Worm (Caenorhabditis elegans) whole organism, L4 larva: Measurements from ENCODE around the gene grsp-4.
A peak's percentile ranks its signal among the peaks of the same experiment; 100 is the strongest.

Experiments used
- F10B5.3 ChIP-seq: sonication (generic microtip); optimal IDR thresholded peaks from 2 replicates; lab custom pipeline; 2016; ENCODE audit warnings: mild to moderate bottlenecking, missing genetic modification characterization, missing compliant biosample characterization
- F26F4.8 ChIP-seq: fragments of 200-800 bp; sonication (Bioruptor generic); conservative IDR thresholded peaks from 2 replicates; pipeline ENCODE4 v1.3.6; 2022; ENCODE audit warnings: missing genetic modification characterization, missing compliant biosample characterization
- F49E8.2 ChIP-seq: sonication (generic microtip); optimal IDR thresholded peaks from 2 replicates; lab custom pipeline; 2016; ENCODE audit warnings: missing compliant biosample characterization, mild to moderate bottlenecking, missing genetic modification characterization, borderline replicate concordance
- ZK546.5 ChIP-seq, 2 experiments: sonication (generic microtip); optimal IDR thresholded peaks; 2 replicates each; lab custom pipeline; 2017; ENCODE audit warnings: missing biosample characterization in 2 of 2, missing genetic modification characterization in 2 of 2
- aly-2 ChIP-seq: sonication (generic microtip); optimal IDR thresholded peaks from 2 replicates; lab custom pipeline; 2018; ENCODE audit warnings: missing biosample characterization, missing genetic modification characterization
- ceh-28 ChIP-seq: fragments of 150-350 bp; optimal IDR thresholded peaks from 2 replicates; lab custom pipeline; 2014; ENCODE audit warnings: missing biosample characterization, missing genetic modification reagents, missing genetic modification characterization
- cey-2 ChIP-seq: sonication (generic microtip); optimal IDR thresholded peaks from 3 replicates; lab custom pipeline; 2017; ENCODE audit warnings: missing genetic modification characterization, mild to moderate bottlenecking, missing compliant biosample characterization, antibody characterized with exemption, borderline replicate concordance; ENCODE audit not compliant: insufficient read depth
- daf-12 ChIP-seq: fragments of 150-350 bp; optimal IDR thresholded peaks from 2 replicates; lab custom pipeline; 2014; ENCODE audit warnings: missing biosample characterization, missing genetic modification reagents, missing genetic modification characterization
- daf-16 ChIP-seq, 3 experiments: sonication (generic microtip); optimal IDR thresholded peaks; 2 replicates each; lab custom pipeline; 2016 to 2017; ENCODE audit warnings: missing genetic modification characterization in 3 of 3, missing genetic modification reagents in 3 of 3, mild to moderate bottlenecking in 2 of 3, missing compliant biosample characterization in 2 of 3, missing biosample characterization in 1 of 3, moderate library complexity in 1 of 3
- daf-19 ChIP-seq: fragments of 200-800 bp; sonication (Bioruptor generic); conservative IDR thresholded peaks from 2 replicates; pipeline ENCODE4 v1.3.6; 2022; ENCODE audit warnings: missing genetic modification characterization, missing compliant biosample characterization
- dmd-8 ChIP-seq: fragments of 200-800 bp; sonication (Bioruptor generic); IDR thresholded peaks from 2 replicates; pipeline ENCODE4 v1.3.6; 2022; ENCODE audit warnings: missing genetic modification characterization, missing compliant biosample characterization
- fos-1 ChIP-seq: fragments of 150-350 bp; optimal IDR thresholded peaks from 2 replicates; lab custom pipeline; 2014; ENCODE audit warnings: missing biosample characterization, missing genetic modification characterization
- hif-1 ChIP-seq, 2 experiments: sonication (generic microtip); optimal IDR thresholded peaks; 2 replicates each; lab custom pipeline; 2016 to 2017; ENCODE audit warnings: missing compliant biosample characterization in 2 of 2, missing genetic modification characterization in 2 of 2, missing genetic modification reagents in 2 of 2, missing genotype in 2 of 2, mild to moderate bottlenecking in 1 of 2
- hlh-11 ChIP-seq: fragments of 200-800 bp; sonication (Bioruptor generic); optimal IDR thresholded peaks from 2 replicates; lab custom pipeline; 2018; ENCODE audit warnings: mild to moderate bottlenecking, missing genetic modification characterization, missing compliant biosample characterization
- hmg-1.1 ChIP-seq: fragments of 200-800 bp; sonication (Bioruptor generic); IDR thresholded peaks from 2 replicates; pipeline ENCODE4 v1.3.6; 2022; ENCODE audit warnings: missing genetic modification reagents, missing genetic modification characterization, missing compliant biosample characterization
- lin-1 ChIP-seq: fragments of 200-800 bp; sonication (Bioruptor generic); IDR thresholded peaks from 2 replicates; pipeline ENCODE4 v1.3.6; 2022; ENCODE audit warnings: missing genetic modification reagents, missing genetic modification characterization, missing compliant biosample characterization
- lin-29 ChIP-seq: fragments of 200-800 bp; sonication (Bioruptor generic); IDR thresholded peaks from 2 replicates; pipeline ENCODE4 v1.3.6; 2022; ENCODE audit warnings: missing genetic modification reagents, missing genetic modification characterization, missing compliant biosample characterization
- lin-38 ChIP-seq: fragments of 200-800 bp; sonication (Bioruptor generic); IDR thresholded peaks from 2 replicates; pipeline ENCODE4 v1.3.6; 2022; ENCODE audit warnings: missing genetic modification reagents, missing genetic modification characterization, missing compliant biosample characterization
- lin-39 ChIP-seq: fragments of 150-350 bp; optimal IDR thresholded peaks from 2 replicates; lab custom pipeline; 2014; ENCODE audit warnings: missing biosample characterization, missing genetic modification reagents, missing genetic modification characterization
- lir-3 ChIP-seq: sonication (generic microtip); optimal IDR thresholded peaks from 2 replicates; lab custom pipeline; 2016; ENCODE audit warnings: mild to moderate bottlenecking, missing genetic modification characterization, missing compliant biosample characterization
- madf-5 ChIP-seq, 2 experiments: fragments of 200-800 bp; sonication (Bioruptor generic); IDR thresholded peaks; 2 replicates each; pipeline ENCODE4 v1.3.6; 2022; ENCODE audit warnings: missing compliant biosample characterization in 2 of 2, missing genetic modification characterization in 2 of 2
- mep-1 ChIP-seq: fragments of 150-350 bp; sonication (generic microtip); optimal IDR thresholded peaks from 3 replicates; lab custom pipeline; 2014; ENCODE audit warnings: missing biosample characterization, missing genetic modification characterization
- nhr-111 ChIP-seq: fragments of 200-800 bp; sonication (Bioruptor generic); optimal IDR thresholded peaks from 2 replicates; lab custom pipeline; 2018; ENCODE audit warnings: mild to moderate bottlenecking, missing genetic modification characterization, missing compliant biosample characterization
- nhr-6 ChIP-seq: fragments of 150-350 bp; optimal IDR thresholded peaks from 2 replicates; lab custom pipeline; 2014; ENCODE audit warnings: missing biosample characterization, missing genetic modification characterization
- nhr-77 ChIP-seq: fragments of 150-350 bp; optimal IDR thresholded peaks from 2 replicates; lab custom pipeline; 2014; ENCODE audit warnings: missing biosample characterization, missing genetic modification characterization
- php-3 ChIP-seq: fragments of 200-800 bp; sonication (Bioruptor generic); IDR thresholded peaks from 2 replicates; pipeline ENCODE4 v1.3.6; 2022; ENCODE audit warnings: missing genetic modification reagents, missing genetic modification characterization, missing compliant biosample characterization
- set-16 ChIP-seq: fragments of 200-800 bp; sonication (Bioruptor generic); IDR thresholded peaks from 2 replicates; pipeline ENCODE4 v1.3.6; 2022; ENCODE audit warnings: missing genetic modification reagents, missing genetic modification characterization, missing compliant biosample characterization
- skn-1 ChIP-seq: fragments of 150-350 bp; optimal IDR thresholded peaks from 2 replicates; lab custom pipeline; 2014; ENCODE audit warnings: missing biosample characterization, missing genetic modification characterization
- snpc-1.2 ChIP-seq: fragments of 200-800 bp; sonication (Bioruptor generic); IDR thresholded peaks from 2 replicates; pipeline ENCODE4 v1.3.6; 2022; ENCODE audit warnings: missing genetic modification reagents, missing genetic modification characterization, missing compliant biosample characterization
- unc-62 ChIP-seq, 3 experiments: fragments of 150-350 bp in 1 of 3; sonication (generic microtip); optimal IDR thresholded peaks in 2 of 3; peaks in 1 of 3; 1 replicate in 1 of 3; 2 replicates in 2 of 3; lab custom pipeline; 2014 to 2017; ENCODE audit warnings: missing biosample characterization in 3 of 3, missing genetic modification characterization in 3 of 3, missing genetic modification reagents in 3 of 3, missing genotype in 1 of 3
- zfp-2 ChIP-seq: sonication (generic microtip); optimal IDR thresholded peaks from 2 replicates; lab custom pipeline; 2016; ENCODE audit warnings: mild to moderate bottlenecking, missing genetic modification characterization, missing compliant biosample characterization
- zip-11 ChIP-seq: fragments of 200-800 bp; sonication (Bioruptor generic); IDR thresholded peaks from 2 replicates; pipeline ENCODE4 v1.3.6; 2022; ENCODE audit warnings: missing genetic modification characterization, missing compliant biosample characterization

Gene grsp-4

DNA sequence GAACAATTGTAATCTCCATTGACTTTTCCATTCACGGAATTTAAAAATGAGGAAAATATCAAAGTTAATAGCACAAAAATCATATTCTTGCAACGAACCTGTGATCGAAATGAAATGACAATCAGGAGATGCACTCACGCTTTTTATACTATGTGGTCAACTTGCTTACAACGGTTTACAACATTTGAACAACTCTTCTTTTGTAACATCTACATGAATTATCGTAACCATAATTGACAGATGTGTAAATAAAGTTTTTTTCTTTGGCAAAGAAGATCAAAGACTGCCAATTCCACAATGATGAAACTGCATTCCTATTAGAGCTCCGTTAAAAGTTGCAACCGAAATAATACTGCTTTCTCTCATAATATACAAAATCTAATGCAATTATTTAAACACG is 15.0 kb downstream of the grsp-4 start, which contains the start of gene F07C4.10:
F07C4.10 (minus strand) TSS at position 101 of the 400 bp plus-strand sequence.
- TF ChIP-seq nhr-6 (tag; lab: Kevin White, UChicago) (no peak), zip-11 (no peak), lin-38 (GFP tag; lab: Robert Waterston, UW) (no peak), lin-1 (GFP tag; lab: Robert Waterston, UW) (no peak), php-3 (GFP tag; lab: Robert Waterston, UW) (no peak), snpc-1.2 (GFP tag; lab: Robert Waterston, UW) (no peak), dmd-8 (no peak), cey-2 (tag; lab: Kevin White, UChicago) (no peak), F49E8.2 (tag; lab: Kevin White, UChicago) (no peak), lir-3 (tag; lab: Kevin White, UChicago) (no peak)

DNA sequence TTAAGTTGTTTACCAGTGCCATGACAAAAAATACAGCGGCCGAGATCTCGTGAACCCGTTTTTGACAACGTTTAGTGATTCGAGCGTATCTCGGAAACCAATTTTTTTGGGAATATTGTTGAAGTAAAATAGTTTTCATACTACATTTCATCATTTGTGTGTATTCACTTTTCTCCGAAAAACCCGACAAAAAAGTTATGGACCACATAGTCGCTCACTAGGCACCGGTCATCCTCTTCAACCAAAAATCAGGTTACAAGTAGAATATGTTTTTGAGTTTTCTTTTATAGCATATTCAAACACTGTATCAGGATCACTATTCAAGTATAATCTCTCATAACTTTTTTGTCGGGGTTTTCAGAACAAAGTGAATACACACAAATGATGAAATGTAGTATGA is 17.0 kb downstream of the grsp-4 start:
- TF ChIP-seq lin-29 (GFP tag; lab: Robert Waterston, UW) (no peak), daf-16 (GFP tag; optimal IDR thresholded peaks at IDR 0.05; lab: Kevin White, UChicago) (no peak), daf-16 (tag; optimal IDR thresholded peaks at IDR 0.05; lab: Kevin White, UChicago) (no peak), unc-62 (GFP tag; optimal IDR thresholded peaks at IDR 0.05 in 1 of 2; lab: Kevin White, UChicago) (peak in 1 of 2 experiments; percentile 92), unc-62 (tag; optimal IDR thresholded peaks at IDR 0.05; lab: Kevin White, UChicago) (no peak)
- TF ChIP-seq, all 104 proteins: peak for 1

- no peak for TF ChIP-seq hlh-11 (tag; lab: Kevin White, UChicago)
Measured at ce11 chrV:7643416-7643815, 18.7 kb downstream of the grsp-4 start, which contains the start of gene F07C4.11. F07C4.11 (minus strand) TSS chrV:7643516.

- TF ChIP-seq skn-1 (tag; lab: Kevin White, UChicago) (no peak), nhr-77 (no peak), zfp-2 (tag; lab: Kevin White, UChicago) (no peak), set-16 (no peak), fos-1 (tag; lab: Kevin White, UChicago) (no peak), cey-2 (tag; lab: Kevin White, UChicago) (no peak)
Measured at ce11 chrV:7645454-7645853, 20.7 kb downstream of the grsp-4 start, which contains the start of gene str-47. str-47 (plus strand) TSS chrV:7645754.

- no peak for TF ChIP-seq skn-1 (tag; lab: Kevin White, UChicago)
- no peak for TF ChIP-seq mep-1 (tag; lab: Kevin White, UChicago)
- no peak for TF ChIP-seq F10B5.3
- TF ChIP-seq madf-5 (GFP tag; IDR thresholded peaks at IDR 0.05; lab: Robert Waterston, UW), result no peak
Measured at ce11 chrV:7647147-7647546, 22.4 kb downstream of the grsp-4 start.

DNA sequence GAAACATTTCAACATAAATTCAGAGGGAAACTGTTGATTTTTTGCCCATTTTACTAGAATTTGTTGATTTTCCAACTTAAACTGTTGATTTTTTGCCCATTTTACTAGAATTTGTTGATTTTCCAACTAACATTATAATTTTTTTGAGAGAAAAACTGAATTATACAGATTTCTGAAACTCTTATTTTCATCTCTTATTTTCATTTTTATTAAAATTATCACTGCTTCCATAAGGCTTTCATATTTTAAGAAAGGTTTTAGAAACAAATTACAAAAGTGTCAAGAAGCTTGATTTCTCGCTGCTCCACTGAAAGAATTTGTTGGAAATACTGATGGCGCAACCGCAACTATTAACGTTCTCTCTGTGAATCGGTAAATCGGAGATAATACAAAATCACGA is 25.2 kb downstream of the grsp-4 start:
- peak in 1 of 2 experiments; percentile 96 for TF ChIP-seq unc-62 (GFP tag; optimal IDR thresholded peaks at IDR 0.05 in 1 of 2; lab: Kevin White, UChicago)
- no peak for TF ChIP-seq unc-62 (tag; optimal IDR thresholded peaks at IDR 0.05; lab: Kevin White, UChicago)
- TF ChIP-seq hmg-1.1 (GFP tag; lab: Robert Waterston, UW), result no peak
- TF ChIP-seq, all 104 proteins: peak for 1

DNA sequence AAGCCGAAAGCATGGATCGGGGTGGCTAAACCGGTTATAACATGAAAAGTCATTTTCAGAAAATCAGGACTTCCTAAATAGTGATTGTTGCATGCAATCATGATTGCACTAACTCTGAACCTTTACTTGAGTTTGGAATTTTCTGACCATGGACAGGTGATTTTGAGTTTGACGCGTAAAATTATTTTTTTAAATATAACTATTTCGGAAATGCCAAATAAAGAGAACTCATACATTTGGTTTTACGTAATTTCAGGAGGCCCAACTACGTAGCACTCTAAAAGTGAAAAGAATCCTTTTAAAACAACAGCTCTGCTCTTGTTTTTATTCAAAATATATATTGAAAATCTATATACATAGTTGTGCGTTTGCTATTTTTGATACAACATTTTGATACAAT is 27.0 kb downstream of the grsp-4 start, which contains the start of gene srh-234:
srh-234 (minus strand) TSS at position 101 of the 400 bp plus-strand sequence.
- TF ChIP-seq F49E8.2 (tag; lab: Kevin White, UChicago), result no peak
- TF ChIP-seq aly-2 (tag; lab: Kevin White, UChicago), result no peak
- TF ChIP-seq daf-19 (GFP tag; lab: Robert Waterston, UW), result no peak
- no peak for TF ChIP-seq ceh-28 (tag; lab: Kevin White, UChicago)
- no peak for TF ChIP-seq ZK546.5 (tag; optimal IDR thresholded peaks at IDR 0.05; lab: Kevin White, UChicago)
- TF ChIP-seq daf-12, result no peak
- no peak for TF ChIP-seq lin-29 (GFP tag; lab: Robert Waterston, UW)
- TF ChIP-seq lin-39, result no peak
- no peak for TF ChIP-seq hif-1 (tag; optimal IDR thresholded peaks at IDR 0.05; lab: Kevin White, UChicago)
- TF ChIP-seq nhr-111 (GFP tag; lab: Kevin White, UChicago), result no peak
- no peak for TF ChIP-seq F26F4.8 (GFP tag; lab: Robert Waterston, UW)
- no peak for TF ChIP-seq lir-3 (tag; lab: Kevin White, UChicago)
